Worm (Caenorhabditis elegans) whole organism, young adult: Measurements from ENCODE around the gene fard-1.

Source experiments
- F37B4.10 ChIP-seq: fragments of 200-800 bp; sonication (Bioruptor generic); IDR thresholded peaks from 2 replicates; pipeline ENCODE4 v1.3.6; 2022; ENCODE audit warnings: missing genetic modification characterization, missing compliant biosample characterization
- efl-1 ChIP-seq: fragments of 150-350 bp; optimal IDR thresholded peaks from 2 replicates; lab custom pipeline; 2014; ENCODE audit warnings: missing biosample characterization, missing genetic modification reagents, missing genetic modification characterization
- nhr-120 ChIP-seq: fragments of 200-800 bp; sonication (Bioruptor generic); IDR thresholded peaks from 2 replicates; pipeline ENCODE4 v1.3.6; 2022; ENCODE audit warnings: missing genetic modification characterization, missing compliant biosample characterization

ce11 chrX:2945950-2946349 is 12.8 kb downstream of the fard-1 start:
- TF ChIP-seq F37B4.10 (GFP tag; lab: Robert Waterston, UW) (no peak), nhr-120 (no peak), efl-1 (GFP tag; lab: Kevin White, UChicago) (no peak)
